Fruit fly (Drosophila melanogaster) whole organism, adult: ENCODE data around the gene CG16798.

Source experiments
- CG11617 ChIP-seq: fragments of 200-800 bp; sonication (Bioruptor generic); optimal IDR thresholded peaks from 2 replicates; lab custom pipeline; 2017; ENCODE audit warnings: mild to moderate bottlenecking, missing biosample characterization, missing genetic modification reagents, missing genetic modification characterization
- CG12768 ChIP-seq: fragments of 200-800 bp; sonication (Bioruptor generic); optimal IDR thresholded peaks from 2 replicates; lab custom pipeline; 2017; ENCODE audit warnings: missing biosample characterization, missing genetic modification characterization, mild to moderate bottlenecking, moderate library complexity, missing genetic modification reagents
- CG14711 ChIP-seq: fragments of 200-800 bp; sonication (Bioruptor generic); optimal IDR thresholded peaks from 2 replicates; lab custom pipeline; 2018; ENCODE audit warnings: missing biosample characterization, mild to moderate bottlenecking, missing genetic modification characterization, moderate library complexity
- CG1620 ChIP-seq: fragments of 200-800 bp; sonication (Bioruptor generic); optimal IDR thresholded peaks from 2 replicates; lab custom pipeline; 2016; ENCODE audit warnings: missing biosample characterization, missing genetic modification characterization
- CG33017 ChIP-seq: fragments of 200-800 bp; sonication (Bioruptor generic); optimal IDR thresholded peaks from 2 replicates; lab custom pipeline; 2018; ENCODE audit warnings: missing biosample characterization, mild to moderate bottlenecking, missing genetic modification characterization, moderate library complexity
- CG5204 ChIP-seq: fragments of 200-800 bp; sonication (Bioruptor generic); optimal IDR thresholded peaks from 2 replicates; lab custom pipeline; 2016; ENCODE audit warnings: missing biosample characterization, missing genetic modification characterization
- CG7045 ChIP-seq: fragments of 200-800 bp; sonication (Bioruptor generic); optimal IDR thresholded peaks from 2 replicates; lab custom pipeline; 2017; ENCODE audit warnings: missing biosample characterization, mild to moderate bottlenecking, missing genetic modification characterization
- CG7101 ChIP-seq: fragments of 200-800 bp; sonication (Bioruptor generic); optimal IDR thresholded peaks from 2 replicates; lab custom pipeline; 2018; ENCODE audit warnings: missing biosample characterization, mild to moderate bottlenecking, missing genetic modification characterization, moderate library complexity
- Clk ChIP-seq: fragments of 200-800 bp; sonication (Bioruptor generic); optimal IDR thresholded peaks from 2 replicates; lab custom pipeline; 2017; ENCODE audit warnings: missing biosample characterization, missing genetic modification characterization
- Hr96 ChIP-seq: fragments of 200-800 bp; sonication (Bioruptor generic); optimal IDR thresholded peaks from 2 replicates; lab custom pipeline; 2016; ENCODE audit warnings: missing biosample characterization, missing genetic modification characterization
- Mnt ChIP-seq: fragments of 200-800 bp; sonication (Bioruptor generic); optimal IDR thresholded peaks from 2 replicates; lab custom pipeline; 2016; ENCODE audit warnings: missing biosample characterization, mild to moderate bottlenecking, missing genetic modification characterization
- bab1 ChIP-seq: fragments of 200-800 bp; sonication (Bioruptor generic); optimal IDR thresholded peaks from 3 replicates; lab custom pipeline; 2019; ENCODE audit warnings: missing biosample characterization, mild to moderate bottlenecking, missing genetic modification characterization, moderate library complexity
- cic ChIP-seq: fragments of 200-800 bp; sonication (Bioruptor generic); optimal IDR thresholded peaks from 2 replicates; lab custom pipeline; 2017; ENCODE audit warnings: missing biosample characterization, mild to moderate bottlenecking, missing genetic modification characterization, moderate library complexity
- cnc ChIP-seq, 2 experiments: fragments of >200 bp; optimal IDR thresholded peaks; 2 replicates each; lab custom pipeline; 2017
- kay ChIP-seq: fragments of 200-800 bp; sonication (Bioruptor generic); peaks from one replicate; lab custom pipeline; 2016; ENCODE audit warnings: missing biosample characterization, missing genetic modification characterization, borderline replicate concordance
- ovo ChIP-seq: fragments of 200-800 bp; sonication (Bioruptor generic); optimal IDR thresholded peaks from 2 replicates; lab custom pipeline; 2016; ENCODE audit warnings: missing biosample characterization, missing genetic modification characterization
- pad ChIP-seq: fragments of 200-800 bp; sonication (Bioruptor generic); optimal IDR thresholded peaks from 3 replicates; lab custom pipeline; 2017; ENCODE audit warnings: missing biosample characterization, missing genetic modification characterization, mild to moderate bottlenecking, moderate library complexity, missing genetic modification reagents
- tj ChIP-seq: fragments of 200-800 bp; sonication (Bioruptor generic); optimal IDR thresholded peaks from 3 replicates; lab custom pipeline; 2017; ENCODE audit warnings: missing biosample characterization, mild to moderate bottlenecking, missing genetic modification characterization, moderate library complexity
- toe ChIP-seq: fragments of 200-800 bp; sonication (Bioruptor generic); optimal IDR thresholded peaks from 2 replicates; lab custom pipeline; 2016; ENCODE audit warnings: missing biosample characterization, missing genetic modification characterization

CG16798 gene

DNA sequence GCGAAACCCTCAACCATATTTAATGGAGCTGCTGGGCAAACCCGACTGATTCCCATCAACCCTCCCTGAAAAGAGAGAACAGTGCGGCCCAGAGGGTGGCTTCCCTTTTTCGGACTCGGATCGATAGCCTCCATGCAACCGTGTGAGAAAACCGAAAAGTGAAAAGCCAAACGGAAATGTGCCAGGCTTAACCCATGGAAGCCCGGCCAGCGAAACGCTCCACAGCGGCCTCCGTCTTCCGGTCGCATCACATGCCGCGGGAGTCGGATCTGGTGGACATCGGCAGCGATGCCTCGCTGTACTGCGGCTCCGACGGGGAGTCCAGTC is 40.2 kb downstream of the CG16798 start:
- TF ChIP-seq CG7045 (GFP tag; lab: Kevin White, UChicago) (no peak), pad (GFP tag; lab: Kevin White, UChicago) (peak; percentile 3), CG14711 (tag; lab: Kevin White, UChicago) (no peak), CG7101 (tag; lab: Kevin White, UChicago) (no peak), CG5204 (GFP tag; lab: Kevin White, UChicago) (no peak), cnc (optimal IDR thresholded peaks at IDR 0.05; lab: Kevin White, UChicago) (no peak), cic (GFP tag; lab: Kevin White, UChicago) (no peak), Clk (GFP tag; lab: Kevin White, UChicago) (no peak)

DNA sequence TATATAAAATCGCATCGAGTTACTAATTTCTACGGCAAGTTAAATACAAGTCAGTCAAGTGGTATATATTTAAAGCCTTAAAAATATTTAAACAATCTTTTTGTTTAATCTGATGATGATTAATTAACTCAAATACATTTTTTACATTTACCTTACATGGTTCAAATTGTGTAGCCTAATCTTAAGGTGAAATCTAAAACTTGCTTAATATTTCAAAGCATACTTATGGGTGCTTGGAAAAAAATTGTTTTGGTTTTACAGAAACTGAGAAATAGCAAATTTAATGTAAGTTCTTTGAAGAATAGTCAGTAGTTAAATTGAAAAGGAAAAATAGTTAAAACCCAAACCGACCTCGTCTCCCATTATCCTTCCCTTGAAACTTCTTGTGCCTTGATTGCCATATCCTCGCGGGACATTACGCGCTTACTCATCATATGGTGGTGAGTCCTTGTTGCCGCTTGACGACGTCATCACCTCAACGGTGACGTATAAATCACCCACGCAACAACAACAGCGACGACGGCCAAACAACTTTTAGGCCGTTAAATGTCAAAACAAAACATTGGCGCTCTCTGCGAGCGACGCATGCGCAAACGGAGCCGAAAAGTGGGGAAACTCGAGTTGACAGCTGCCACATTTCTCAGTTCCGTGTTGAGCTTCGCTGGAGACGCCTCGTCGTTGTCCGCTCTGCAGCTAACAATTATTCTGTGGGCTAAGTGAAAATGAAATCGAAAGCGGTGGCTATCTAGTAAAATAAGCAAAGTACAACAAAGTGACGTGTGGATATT is 40.8 kb downstream of the CG16798 start:
- TF ChIP-seq Clk (GFP tag; lab: Kevin White, UChicago) (no peak), CG12768 (GFP tag; lab: Kevin White, UChicago) (no peak), cnc (optimal IDR thresholded peaks at IDR 0.05; lab: Kevin White, UChicago) (no peak), toe (GFP tag; lab: Kevin White, UChicago) (no peak), ovo (GFP tag; lab: Kevin White, UChicago) (no peak), CG5204 (GFP tag; lab: Kevin White, UChicago) (no peak), CG1620 (GFP tag; lab: Kevin White, UChicago) (no peak), CG7045 (GFP tag; lab: Kevin White, UChicago) (no peak), bab1 (GFP tag; lab: Kevin White, UChicago) (peak; percentile 4), kay (GFP tag; lab: Kevin White, UChicago) (no peak), CG33017 (tag; lab: Kevin White, UChicago) (no peak), CG11617 (no peak), pad (GFP tag; lab: Kevin White, UChicago) (peak; percentile 17)

DNA sequence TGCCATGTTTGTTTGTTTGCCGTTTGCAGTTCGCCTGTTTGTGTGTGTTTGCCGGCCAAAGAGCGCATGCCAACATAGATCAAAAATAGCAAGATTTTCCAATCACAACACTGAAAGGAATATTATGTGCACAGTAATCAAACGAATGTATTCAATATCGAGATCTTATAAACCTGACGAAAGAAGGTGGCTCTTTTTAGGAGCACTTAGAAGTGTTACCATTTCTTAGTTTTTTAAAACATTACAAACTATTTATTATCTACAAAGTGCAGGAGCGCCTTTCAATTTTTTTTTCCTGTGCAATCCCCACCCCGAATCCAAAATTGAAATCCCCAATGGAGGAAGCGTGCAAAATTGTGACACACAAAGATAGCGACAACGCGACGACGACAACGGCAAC is 41.5 kb downstream of the CG16798 start:
- no peak for TF ChIP-seq kay (GFP tag; lab: Kevin White, UChicago)
- TF ChIP-seq Mnt (GFP tag; lab: Kevin White, UChicago), result no peak
- TF ChIP-seq CG14711 (tag; lab: Kevin White, UChicago), result no peak
- TF ChIP-seq CG7045 (GFP tag; lab: Kevin White, UChicago), result no peak
- no peak for TF ChIP-seq CG7101 (tag; lab: Kevin White, UChicago)
- no peak for TF ChIP-seq ovo (GFP tag; lab: Kevin White, UChicago)
- TF ChIP-seq Hr96 (GFP tag; lab: Kevin White, UChicago), result no peak

DNA sequence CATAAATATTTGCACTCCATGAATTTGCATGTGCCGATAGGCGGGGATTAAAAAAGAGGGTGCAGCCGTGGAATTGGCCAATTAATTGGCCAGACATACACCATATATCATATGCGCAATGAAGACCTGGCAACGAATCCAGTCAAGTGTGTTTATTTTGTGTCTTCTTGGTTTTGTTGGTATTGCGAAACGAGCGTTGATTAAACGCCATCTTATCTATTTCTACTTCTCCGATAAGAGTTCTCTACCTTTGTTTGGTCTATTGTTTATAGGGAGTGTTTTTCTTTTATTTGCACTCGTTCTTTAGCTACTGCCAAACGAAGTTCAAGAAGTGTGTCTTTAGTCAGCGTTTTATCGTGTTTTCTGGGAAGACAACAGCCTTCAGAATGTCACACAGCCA is 44.4 kb downstream of the CG16798 start:
- no peak for TF ChIP-seq toe (GFP tag; lab: Kevin White, UChicago)
- TF ChIP-seq tj, result no peak
- TF ChIP-seq bab1 (GFP tag; lab: Kevin White, UChicago), result no peak
- peak; percentile 60 for TF ChIP-seq cic (GFP tag; lab: Kevin White, UChicago)
- TF ChIP-seq CG11617, result no peak

DNA sequence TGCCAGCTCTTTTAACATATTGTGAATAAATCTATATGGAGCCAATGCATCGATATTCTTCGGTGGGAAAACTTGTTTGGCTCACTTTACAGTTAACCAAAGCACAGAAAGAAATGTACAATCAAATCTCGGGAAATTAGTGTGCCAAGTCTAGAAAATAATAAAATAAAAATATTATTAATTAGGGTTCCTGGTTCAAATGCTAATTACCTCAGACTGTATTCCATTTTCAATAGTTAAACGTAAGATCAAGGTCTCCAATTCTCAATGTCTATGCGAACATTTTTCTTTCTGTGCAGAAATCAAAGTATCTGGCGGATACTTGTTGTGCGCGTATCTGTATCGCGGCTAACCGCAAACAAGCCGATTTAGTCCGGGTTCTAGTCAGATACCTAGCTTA is 47.2 kb downstream of the CG16798 start:
- TF ChIP-seq CG7045 (GFP tag; lab: Kevin White, UChicago) (peak; percentile 1), CG11617 (no peak), CG14711 (tag; lab: Kevin White, UChicago) (no peak), CG33017 (tag; lab: Kevin White, UChicago) (no peak)

DNA sequence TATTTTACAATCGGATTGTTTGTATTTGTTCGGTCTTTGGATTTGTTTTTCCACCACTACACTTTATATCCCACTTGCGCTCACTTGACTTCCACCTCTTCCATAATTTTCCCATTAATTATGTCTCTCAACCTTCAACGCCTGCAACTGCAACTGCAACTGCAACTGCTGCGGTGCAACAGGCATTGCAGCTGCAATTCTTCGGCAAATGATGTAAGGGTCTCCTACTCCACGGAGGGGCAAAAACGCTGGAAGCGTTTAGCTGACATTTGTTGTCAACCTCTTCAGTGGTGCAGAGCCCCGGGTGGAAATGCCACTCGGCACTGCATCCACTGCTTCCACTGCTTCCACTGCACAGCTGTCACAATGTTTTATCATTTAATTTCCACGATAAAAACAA is 49.2 kb downstream of the CG16798 start:
- TF ChIP-seq cnc (optimal IDR thresholded peaks at IDR 0.05; lab: Kevin White, UChicago), result no peak
- peak; percentile 90 for TF ChIP-seq kay (GFP tag; lab: Kevin White, UChicago)
- TF ChIP-seq CG7045 (GFP tag; lab: Kevin White, UChicago), result no peak

DNA sequence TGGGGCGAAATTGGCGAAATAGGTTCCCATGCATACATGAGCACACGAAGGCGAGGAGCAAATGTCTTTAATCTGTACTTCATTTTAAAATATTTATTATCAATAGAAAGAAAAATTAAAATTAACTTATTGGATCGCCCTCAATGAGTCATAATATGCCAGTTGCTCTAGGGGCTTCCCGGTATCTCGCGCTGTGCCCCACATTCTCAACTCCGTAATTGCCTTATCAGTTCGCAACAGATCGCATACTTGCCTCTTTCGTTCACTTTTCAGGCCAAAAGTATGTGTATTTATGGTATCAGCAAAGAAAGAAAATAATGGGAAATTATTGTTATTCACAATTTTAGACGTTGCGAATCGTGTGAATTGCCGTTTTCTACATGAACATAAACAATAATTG is 52.5 kb downstream of the CG16798 start:
- TF ChIP-seq CG7101 (tag; lab: Kevin White, UChicago) (no peak), CG7045 (GFP tag; lab: Kevin White, UChicago) (no peak), CG14711 (tag; lab: Kevin White, UChicago) (no peak), cnc (optimal IDR thresholded peaks at IDR 0.05; lab: Kevin White, UChicago) (no peak), CG12768 (GFP tag; lab: Kevin White, UChicago) (no peak), CG5204 (GFP tag; lab: Kevin White, UChicago) (no peak), kay (GFP tag; lab: Kevin White, UChicago) (no peak), cic (GFP tag; lab: Kevin White, UChicago) (no peak), Clk (GFP tag; lab: Kevin White, UChicago) (no peak), ovo (GFP tag; lab: Kevin White, UChicago) (no peak), CG33017 (tag; lab: Kevin White, UChicago) (no peak), CG1620 (GFP tag; lab: Kevin White, UChicago) (no peak), Hr96 (GFP tag; lab: Kevin White, UChicago) (no peak), CG11617 (no peak)
